Fruit fly (Drosophila melanogaster): Measurements from ENCODE around the gene Archease.
A peak's percentile ranks its signal among the peaks of the same experiment; 100 is the strongest.

The Archease gene

dm6 chr3R:21649823-21650499 lies 12.8 kb downstream of the Archease start:
- TF ChIP-seq Ets98B (GFP tag; IDR thresholded peaks at IDR 0.05) = peak; percentile 28; the same call in 1 of the 2 replicates
- TF ChIP-seq Snoo (tag; optimal IDR thresholded peaks at IDR 0.05) = peak; percentile 70
- TF ChIP-seq CG8159 (tag; optimal IDR thresholded peaks at IDR 0.05) = peak; percentile 95
- peak; percentile 64 for TF ChIP-seq CG8301 (tag; optimal IDR thresholded peaks at IDR 0.05)
- 0 out of 2 replicates have a peak, but pooled peaks have one; percentile 2 for TF ChIP-seq rn (GFP tag; IDR thresholded peaks at IDR 0.05)
- no peak for TF ChIP-seq fd96Ca (GFP tag; IDR thresholded peaks at IDR 0.05)
- TF ChIP-seq CG12605 (GFP tag; IDR thresholded peaks at IDR 0.05) = peak; percentile 73
- TF ChIP-seq EcR (GFP tag; optimal IDR thresholded peaks at IDR 0.05) = peak; percentile 15
- peak; percentile 96 for TF ChIP-seq D1 (tag; optimal IDR thresholded peaks at IDR 0.05)
- peak; percentile 66; the same call in 2 of the 3 replicates for TF ChIP-seq CG4496 (GFP tag; IDR thresholded peaks at IDR 0.05)
- TF ChIP-seq CG34367 (tag; optimal IDR thresholded peaks at IDR 0.05) = peak; percentile 91
- TF ChIP-seq CG10348 (GFP tag; IDR thresholded peaks at IDR 0.05) = no peak
- TF ChIP-seq CG32121 (GFP tag; IDR thresholded peaks at IDR 0.05) = 0 out of 2 replicates have a peak, but pooled peaks have one; percentile 25
- peak; percentile 46 for TF ChIP-seq Pif1A (GFP tag; optimal IDR thresholded peaks at IDR 0.05)
- peak; percentile 95 for TF ChIP-seq CG9948 (tag; optimal IDR thresholded peaks at IDR 0.05)
- TF ChIP-seq CG17806 (tag; optimal IDR thresholded peaks at IDR 0.05) = peak; percentile 90
- no peak for TF ChIP-seq CG13204 (GFP tag; optimal IDR thresholded peaks at IDR 0.05)
- peak; percentile 48 for TF ChIP-seq gl (tag; optimal IDR thresholded peaks at IDR 0.05)
- peak; percentile 92 for TF ChIP-seq CG15710 (tag; optimal IDR thresholded peaks at IDR 0.05)
- peak; percentile 83 for TF ChIP-seq CG14655 (GFP tag; optimal IDR thresholded peaks at IDR 0.05)
- TF ChIP-seq Pif1B (GFP tag; optimal IDR thresholded peaks at IDR 0.05) = peak; percentile 69

- peak; percentile 92 for TF ChIP-seq CG9948 (tag; optimal IDR thresholded peaks at IDR 0.05)
- TF ChIP-seq CG17806 (tag; optimal IDR thresholded peaks at IDR 0.05) = peak; percentile 91
- no peak for TF ChIP-seq CG8301 (tag; optimal IDR thresholded peaks at IDR 0.05)
- TF ChIP-seq CG34367 (tag; optimal IDR thresholded peaks at IDR 0.05) = peak; percentile 76
- peak; percentile 77 for TF ChIP-seq EcR (GFP tag; optimal IDR thresholded peaks at IDR 0.05)
- TF ChIP-seq CG4496 (GFP tag; IDR thresholded peaks at IDR 0.05) = no peak
- TF ChIP-seq CG8159 (tag; optimal IDR thresholded peaks at IDR 0.05) = peak; percentile 91
- TF ChIP-seq rn (GFP tag; IDR thresholded peaks at IDR 0.05) = peak; percentile 33; the same call in 1 of the 2 replicates
- TF ChIP-seq D1 (tag; optimal IDR thresholded peaks at IDR 0.05) = peak; percentile 55
- TF ChIP-seq Snoo (tag; optimal IDR thresholded peaks at IDR 0.05) = no peak
- no peak for TF ChIP-seq CG12605 (GFP tag; IDR thresholded peaks at IDR 0.05)
- no peak for TF ChIP-seq Pif1B (GFP tag; optimal IDR thresholded peaks at IDR 0.05)
- TF ChIP-seq Ets98B (GFP tag; IDR thresholded peaks at IDR 0.05) = no peak
- peak; percentile 27 for TF ChIP-seq CG13204 (GFP tag; optimal IDR thresholded peaks at IDR 0.05)
- peak; percentile 11 for TF ChIP-seq gl (tag; optimal IDR thresholded peaks at IDR 0.05)
- no peak for TF ChIP-seq CG32121 (GFP tag; IDR thresholded peaks at IDR 0.05)
- peak; percentile 47 for TF ChIP-seq CG14655 (GFP tag; optimal IDR thresholded peaks at IDR 0.05)
- no peak for TF ChIP-seq CG10348 (GFP tag; IDR thresholded peaks at IDR 0.05)
- no peak for TF ChIP-seq Pif1A (GFP tag; optimal IDR thresholded peaks at IDR 0.05)
- no peak for TF ChIP-seq fd96Ca (GFP tag; IDR thresholded peaks at IDR 0.05)
- TF ChIP-seq CG15710 (tag; optimal IDR thresholded peaks at IDR 0.05) = peak; percentile 88
Measured at dm6 chr3R:21649053-21649821, 13.5 kb downstream of the Archease start.

dm6 chr3R:21648460-21648859 lies 14.3 kb downstream of the Archease start:
- TF ChIP-seq D1 (tag; optimal IDR thresholded peaks at IDR 0.05) = peak; percentile 11
- no peak for TF ChIP-seq CG12605 (GFP tag; IDR thresholded peaks at IDR 0.05)
- peak; percentile 71 for TF ChIP-seq CG8159 (tag; optimal IDR thresholded peaks at IDR 0.05)
- peak; percentile 56 for TF ChIP-seq CG34367 (tag; optimal IDR thresholded peaks at IDR 0.05)
- TF ChIP-seq EcR (GFP tag; optimal IDR thresholded peaks at IDR 0.05) = no peak
- TF ChIP-seq CG17806 (tag; optimal IDR thresholded peaks at IDR 0.05) = peak; percentile 50
- peak; percentile 48 for TF ChIP-seq CG9948 (tag; optimal IDR thresholded peaks at IDR 0.05)
- TF ChIP-seq Snoo (tag; optimal IDR thresholded peaks at IDR 0.05) = peak; percentile 25
- TF ChIP-seq Ets98B (GFP tag; IDR thresholded peaks at IDR 0.05) = no peak
- TF ChIP-seq Pif1A (GFP tag; optimal IDR thresholded peaks at IDR 0.05) = peak; percentile 25
- peak; percentile 34 for TF ChIP-seq Pif1B (GFP tag; optimal IDR thresholded peaks at IDR 0.05)
- TF ChIP-seq CG15710 (tag; optimal IDR thresholded peaks at IDR 0.05) = peak; percentile 57
- TF ChIP-seq CG14655 (GFP tag; optimal IDR thresholded peaks at IDR 0.05) = peak; percentile 16

- no peak for TF ChIP-seq D1 (tag; optimal IDR thresholded peaks at IDR 0.05)
- TF ChIP-seq CG12605 (GFP tag; IDR thresholded peaks at IDR 0.05) = no peak
- no peak for TF ChIP-seq CG10348 (GFP tag; IDR thresholded peaks at IDR 0.05)
- no peak for TF ChIP-seq CG17806 (tag; optimal IDR thresholded peaks at IDR 0.05)
- no peak for TF ChIP-seq Pif1B (GFP tag; optimal IDR thresholded peaks at IDR 0.05)
- 0 out of 3 replicates have a peak, but pooled peaks have one; percentile 42 for TF ChIP-seq CG4496 (GFP tag; IDR thresholded peaks at IDR 0.05)
- TF ChIP-seq EcR (GFP tag; optimal IDR thresholded peaks at IDR 0.05) = peak; percentile 33
- TF ChIP-seq CG32121 (GFP tag; IDR thresholded peaks at IDR 0.05) = no peak
- no peak for TF ChIP-seq Snoo (tag; optimal IDR thresholded peaks at IDR 0.05)
- TF ChIP-seq CG9948 (tag; optimal IDR thresholded peaks at IDR 0.05) = no peak
- no peak for TF ChIP-seq rn (GFP tag; IDR thresholded peaks at IDR 0.05)
- no peak for TF ChIP-seq CG14655 (GFP tag; optimal IDR thresholded peaks at IDR 0.05)
- no peak for TF ChIP-seq fd96Ca (GFP tag; IDR thresholded peaks at IDR 0.05)
- no peak for TF ChIP-seq Ets98B (GFP tag; IDR thresholded peaks at IDR 0.05)
- TF ChIP-seq CG15710 (tag; optimal IDR thresholded peaks at IDR 0.05) = no peak
- TF ChIP-seq CG8301 (tag; optimal IDR thresholded peaks at IDR 0.05) = no peak
- TF ChIP-seq CG34367 (tag; optimal IDR thresholded peaks at IDR 0.05) = no peak
- TF ChIP-seq gl (tag; optimal IDR thresholded peaks at IDR 0.05) = peak; percentile 40
- TF ChIP-seq CG8159 (tag; optimal IDR thresholded peaks at IDR 0.05) = no peak
- TF ChIP-seq CG13204 (GFP tag; optimal IDR thresholded peaks at IDR 0.05) = peak; percentile 54
- no peak for TF ChIP-seq Pif1A (GFP tag; optimal IDR thresholded peaks at IDR 0.05)
Measured at dm6 chr3R:21645904-21646664, 16.7 kb downstream of the Archease start.

Data from whole organism, pupa.